Worm (Caenorhabditis elegans): ENCODE results near the gene F22B7.1.

The F22B7.1 gene

ce11 chrIII:8664897-8665388 lies at the start of gene F22B7.1:
TSS of gene F22B7.1 (plus strand) at chrIII:8665338.
- TF ChIP-seq hlh-30 (tag; optimal IDR thresholded peaks at IDR 0.05; ENCODE audit: insufficient read depth) (peak; percentile 44), lsy-2 (tag; optimal IDR thresholded peaks at IDR 0.05) (peak in 1 of 2 experiments; percentile 11), nhr-41 (GFP tag; IDR thresholded peaks at IDR 0.05) (no peak)

- TF ChIP-seq nhr-10 (tag; optimal IDR thresholded peaks at IDR 0.05) (no peak), arid-1 (GFP tag; conservative IDR thresholded peaks at IDR 0.05) (no peak), nhr-28 (tag; optimal IDR thresholded peaks at IDR 0.05) (no peak), F37D6.2 (tag; optimal IDR thresholded peaks at IDR 0.05) (no peak), zip-2 (tag; optimal IDR thresholded peaks at IDR 0.05) (no peak), ceh-32 (tag; optimal IDR thresholded peaks at IDR 0.05; ENCODE audit: poor library complexity) (no peak), hmg-1.1 (GFP tag; IDR thresholded peaks at IDR 0.05) (no peak), php-3 (GFP tag; IDR thresholded peaks at IDR 0.05) (no peak), vab-7 (GFP tag; IDR thresholded peaks at IDR 0.05) (no peak), ztf-11 (tag; optimal IDR thresholded peaks at IDR 0.05) (no peak), ceh-28 (tag; optimal IDR thresholded peaks at IDR 0.05) (no peak), hlh-11 (tag; optimal IDR thresholded peaks at IDR 0.05) (no peak), egl-27 (tag; optimal IDR thresholded peaks at IDR 0.05) (no peak), attf-4 (tag; optimal IDR thresholded peaks at IDR 0.05) (no peak), mxl-3 (GFP tag; optimal IDR thresholded peaks at IDR 0.05) (no peak), Y48G9A.11 (GFP tag; IDR thresholded peaks at IDR 0.05) (no peak), fkh-10 (GFP tag; optimal IDR thresholded peaks at IDR 0.05) (no peak), ztf-7 (tag; optimal IDR thresholded peaks at IDR 0.05) (no peak), lin-13 (GFP tag; optimal IDR thresholded peaks at IDR 0.05) (no peak), skn-1 (tag; optimal IDR thresholded peaks at IDR 0.05) (no peak)
Measured at ce11 chrIII:8616587-8616986, 48.6 kb upstream of the F22B7.1 start, which contains the start of gene C06E1.11. TSS of gene C06E1.11 (minus strand) at chrIII:8616687.

- TF ChIP-seq nhr-111 (GFP tag; optimal IDR thresholded peaks at IDR 0.05): no peak
Measured at ce11 chrIII:8618412-8618960, 46.7 kb upstream of the F22B7.1 start, which contains the start of gene C13G5.2. TSS of gene C13G5.2 (minus strand) at chrIII:8618462.

ce11 chrIII:8620259-8620658 lies 44.9 kb upstream of the F22B7.1 start:
- TF ChIP-seq ZK337.2 (GFP tag; IDR thresholded peaks at IDR 0.05) (no peak), lim-7 (GFP tag; IDR thresholded peaks at IDR 0.05) (no peak), mxl-2 (GFP tag; conservative IDR thresholded peaks at IDR 0.05) (no peak), fkh-10 (GFP tag; optimal IDR thresholded peaks at IDR 0.05) (no peak), Y48G9A.11 (GFP tag; IDR thresholded peaks at IDR 0.05) (no peak), nhr-41 (GFP tag; IDR thresholded peaks at IDR 0.05) (no peak), lin-13 (GFP tag; optimal IDR thresholded peaks at IDR 0.05) (no peak), ama-1 (optimal IDR thresholded peaks at IDR 0.05) (no peak), lsy-2 (tag; optimal IDR thresholded peaks at IDR 0.05) (no peak), tag-97 (GFP tag; IDR thresholded peaks at IDR 0.05) (no peak), php-3 (GFP tag; IDR thresholded peaks at IDR 0.05) (no peak), dmd-6 (GFP tag; IDR thresholded peaks at IDR 0.05) (no peak), snpc-1.2 (GFP tag; IDR thresholded peaks at IDR 0.05) (no peak), hmg-1.1 (GFP tag; IDR thresholded peaks at IDR 0.05) (no peak), nhr-25 (tag; optimal IDR thresholded peaks at IDR 0.05; ENCODE audit: borderline replicate concordance, insufficient read depth) (no peak), nhr-77 (tag; optimal IDR thresholded peaks at IDR 0.05) (no peak)

- no peak for TF ChIP-seq Y5F2A.4 (GFP tag; optimal IDR thresholded peaks at IDR 0.05)
- TF ChIP-seq lim-7 (GFP tag; IDR thresholded peaks at IDR 0.05): no peak
- no peak for TF ChIP-seq fos-1 (tag; optimal IDR thresholded peaks at IDR 0.05)
- TF ChIP-seq lin-15B (tag; optimal IDR thresholded peaks at IDR 0.05): no peak
- TF ChIP-seq nhr-6 (tag; optimal IDR thresholded peaks at IDR 0.05): no peak
- no peak for TF ChIP-seq fkh-10 (GFP tag; optimal IDR thresholded peaks at IDR 0.05)
- TF ChIP-seq nhr-237 (tag; optimal IDR thresholded peaks at IDR 0.05): no peak
- no peak for TF ChIP-seq hlh-11 (tag; optimal IDR thresholded peaks at IDR 0.05)
- no peak for TF ChIP-seq daf-12 (tag; optimal IDR thresholded peaks at IDR 0.05)
- no peak for TF ChIP-seq F37D6.2 (tag; optimal IDR thresholded peaks at IDR 0.05)
- TF ChIP-seq daf-16 (GFP tag; optimal IDR thresholded peaks at IDR 0.05): no peak
- no peak for TF ChIP-seq daf-16 (tag; optimal IDR thresholded peaks at IDR 0.05)
- no peak for TF ChIP-seq php-3 (GFP tag; IDR thresholded peaks at IDR 0.05)
- no peak for TF ChIP-seq ztf-11 (tag; optimal IDR thresholded peaks at IDR 0.05)
- no peak for TF ChIP-seq daf-8 (GFP tag; IDR thresholded peaks at IDR 0.05)
- TF ChIP-seq snpc-4 (tag; optimal IDR thresholded peaks at IDR 0.05): no peak
Measured at ce11 chrIII:8621002-8621401, 44.1 kb upstream of the F22B7.1 start.

Measured in whole organism, L4 larva.